Worm (Caenorhabditis elegans) whole organism, L2 larva: Measurements from ENCODE around the gene elo-7.

Source experiments
- C34F6.9 ChIP-seq: fragments of 150-350 bp; optimal IDR thresholded peaks from 2 replicates; lab custom pipeline; 2014; ENCODE audit warnings: missing biosample characterization, missing genetic modification characterization
- R02D3.7 ChIP-seq: fragments of 150-350 bp; optimal IDR thresholded peaks from 2 replicates; lab custom pipeline; 2014; ENCODE audit warnings: missing biosample characterization, missing genetic modification characterization
- ama-1 ChIP-seq: fragments of 150-350 bp; optimal IDR thresholded peaks from 2 replicates; lab custom pipeline; 2018; ENCODE audit warnings: inconsistent platforms
- blmp-1 ChIP-seq: sonication (generic microtip); optimal IDR thresholded peaks from 2 replicates; lab custom pipeline; 2017; ENCODE audit warnings: missing genetic modification characterization, mild to moderate bottlenecking, missing compliant biosample characterization, antibody characterized with exemption, moderate library complexity; ENCODE audit not compliant: insufficient read depth
- ceh-82 ChIP-seq: fragments of 150-350 bp; optimal IDR thresholded peaks from 2 replicates; lab custom pipeline; 2014; ENCODE audit warnings: missing biosample characterization, missing genetic modification characterization
- crh-2 ChIP-seq: sonication (generic microtip); optimal IDR thresholded peaks from 2 replicates; lab custom pipeline; 2017; ENCODE audit warnings: missing biosample characterization, missing genetic modification characterization
- elt-1 ChIP-seq: fragments of 150-350 bp; optimal IDR thresholded peaks from 2 replicates; lab custom pipeline; 2014; ENCODE audit warnings: missing biosample characterization, missing genetic modification characterization
- elt-3 ChIP-seq: sonication (generic microtip); optimal IDR thresholded peaks from 2 replicates; lab custom pipeline; 2017; ENCODE audit warnings: missing biosample characterization, missing genetic modification characterization
- fos-1 ChIP-seq: fragments of 150-350 bp; optimal IDR thresholded peaks from 2 replicates; lab custom pipeline; 2014; ENCODE audit warnings: missing biosample characterization, missing genetic modification characterization
- lin-11 ChIP-seq: fragments of 150-350 bp; sonication (generic microtip); optimal IDR thresholded peaks from 2 replicates; lab custom pipeline; 2014; ENCODE audit warnings: missing biosample characterization, missing genetic modification characterization, inconsistent platforms, mixed read lengths
- lsy-2 ChIP-seq, 2 experiments: fragments of 150-350 bp in 1 of 2; sonication (generic microtip) in 1 of 2; optimal IDR thresholded peaks; 2 replicates each; lab custom pipeline; 2014 to 2017; ENCODE audit warnings: missing biosample characterization in 2 of 2, missing genetic modification characterization in 2 of 2
- mdl-1 ChIP-seq, 2 experiments: fragments of 150-350 bp in 1 of 2; sonication (generic microtip) in 1 of 2; optimal IDR thresholded peaks; 2 replicates each; lab custom pipeline; 2017; ENCODE audit warnings: missing biosample characterization in 2 of 2, missing genetic modification characterization in 2 of 2
- nhr-10 ChIP-seq: sonication (generic microtip); optimal IDR thresholded peaks from 2 replicates; lab custom pipeline; 2017; ENCODE audit warnings: missing biosample characterization, missing genetic modification characterization
- nhr-11 ChIP-seq: fragments of 150-350 bp; optimal IDR thresholded peaks from 2 replicates; lab custom pipeline; 2014; ENCODE audit warnings: missing biosample characterization, missing genetic modification characterization
- nhr-12 ChIP-seq: fragments of 150-350 bp; optimal IDR thresholded peaks from 2 replicates; lab custom pipeline; 2014; ENCODE audit warnings: missing biosample characterization, missing genetic modification characterization
- nhr-129 ChIP-seq: fragments of 150-350 bp; optimal IDR thresholded peaks from 2 replicates; lab custom pipeline; 2014; ENCODE audit warnings: missing biosample characterization, missing genetic modification characterization
- nhr-25 ChIP-seq: fragments of 150-350 bp; sonication (generic microtip); optimal IDR thresholded peaks from 3 replicates; lab custom pipeline; 2014; ENCODE audit warnings: missing biosample characterization, missing genetic modification characterization
- nhr-6 ChIP-seq: fragments of 150-350 bp; optimal IDR thresholded peaks from 2 replicates; lab custom pipeline; 2014; ENCODE audit warnings: missing biosample characterization, missing genetic modification characterization
- nhr-77 ChIP-seq: fragments of 150-350 bp; optimal IDR thresholded peaks from 2 replicates; lab custom pipeline; 2014; ENCODE audit warnings: missing biosample characterization, missing genetic modification characterization
- skn-1 ChIP-seq: sonication (generic microtip); optimal IDR thresholded peaks from 2 replicates; lab custom pipeline; 2017; ENCODE audit warnings: missing biosample characterization, missing genetic modification characterization
- unc-39 ChIP-seq: fragments of 150-350 bp; optimal IDR thresholded peaks from 2 replicates; lab custom pipeline; 2014; ENCODE audit warnings: missing biosample characterization, missing genetic modification characterization
- unc-55 ChIP-seq: fragments of 150-350 bp; sonication (generic microtip); optimal IDR thresholded peaks from 3 replicates; lab custom pipeline; 2014; ENCODE audit warnings: missing biosample characterization, missing genetic modification reagents, missing genetic modification characterization
- zag-1 ChIP-seq: fragments of 150-350 bp; optimal IDR thresholded peaks from 2 replicates; lab custom pipeline; 2014; ENCODE audit warnings: missing biosample characterization, missing genetic modification characterization
- ztf-1 ChIP-seq: fragments of 200-800 bp; sonication (Bioruptor generic); conservative IDR thresholded peaks from 2 replicates; pipeline ENCODE4 v1.3.6; 2022; ENCODE audit warnings: missing genetic modification characterization, missing compliant biosample characterization
- ztf-4 ChIP-seq: fragments of 150-350 bp; optimal IDR thresholded peaks from 2 replicates; lab custom pipeline; 2014; ENCODE audit warnings: missing biosample characterization, missing genetic modification characterization

The elo-7 gene

ce11 chrIV:9563079-9563478 is 33.3 kb downstream of the elo-7 start, which contains the start of gene col-122:
TSS of gene col-122 (plus strand) at chrIV:9563379.
- no peak for TF ChIP-seq crh-2
- TF ChIP-seq mdl-1 (tag; optimal IDR thresholded peaks at IDR 0.05; lab: Kevin White, UChicago), result no peak
- TF ChIP-seq C34F6.9, result no peak
- no peak for TF ChIP-seq unc-55
- no peak for TF ChIP-seq ztf-1 (GFP tag; lab: Robert Waterston, UW)
- TF ChIP-seq nhr-12 (tag; lab: Kevin White, UChicago), result no peak

ce11 chrIV:9563529-9564376 is 34.0 kb downstream of the elo-7 start:
- TF ChIP-seq nhr-11 (tag; lab: Kevin White, UChicago), result no peak
- TF ChIP-seq R02D3.7 (tag; lab: Kevin White, UChicago), result no peak
- TF ChIP-seq lsy-2 (tag; optimal IDR thresholded peaks at IDR 0.05; lab: Kevin White, UChicago), result no peak
- TF ChIP-seq zag-1 (tag; lab: Kevin White, UChicago), result no peak
- TF ChIP-seq lin-11, result no peak
- no peak for TF ChIP-seq unc-39 (tag; lab: Kevin White, UChicago)
- no peak for TF ChIP-seq nhr-25 (tag; lab: Kevin White, UChicago)
- no peak for TF ChIP-seq fos-1 (tag; lab: Kevin White, UChicago)
- no peak for TF ChIP-seq ztf-4 (tag; lab: Kevin White, UChicago)
- TF ChIP-seq ceh-82 (tag; lab: Kevin White, UChicago), result no peak
- TF ChIP-seq nhr-10 (tag; lab: Kevin White, UChicago), result no peak
- no peak for TF ChIP-seq ama-1 (lab: Kevin White, UChicago)

- no peak for TF ChIP-seq C34F6.9
- TF ChIP-seq nhr-6, result no peak
- no peak for TF ChIP-seq blmp-1
- no peak for TF ChIP-seq ceh-82 (tag; lab: Kevin White, UChicago)
- TF ChIP-seq elt-3 (tag; lab: Kevin White, UChicago), result no peak
- TF ChIP-seq nhr-129 (tag; lab: Kevin White, UChicago), result no peak
- no peak for TF ChIP-seq lin-11
- TF ChIP-seq skn-1, result no peak
- TF ChIP-seq, all 48 proteins: peak for 0
Measured at ce11 chrIV:9566505-9566904, 36.8 kb downstream of the elo-7 start, which contains the start of gene lron-14. TSS of gene lron-14 (minus strand) at chrIV:9566605.

ce11 chrIV:9580021-9580420 is 50.3 kb downstream of the elo-7 start, which contains the start of gene npr-2:
TSS of gene npr-2 (minus strand) at chrIV:9580121.
- no peak for TF ChIP-seq elt-1 (tag; lab: Kevin White, UChicago)
- no peak for TF ChIP-seq nhr-11 (tag; lab: Kevin White, UChicago)
- no peak for TF ChIP-seq nhr-77
- no peak for TF ChIP-seq unc-55
- TF ChIP-seq fos-1 (tag; lab: Kevin White, UChicago), result no peak
